Fruit fly (Drosophila melanogaster) whole organism, prepupa: ENCODE results near the gene Nthl1.

Experiments
- CG10631 ChIP-seq: fragments of 200-800 bp; sonication (Bioruptor generic); optimal IDR thresholded peaks from 2 replicates; lab custom pipeline; 2016; ENCODE audit warnings: missing biosample characterization, missing genetic modification characterization
- CG11294 ChIP-seq: fragments of 200-800 bp; sonication (Bioruptor generic); IDR thresholded peaks from 2 replicates; pipeline ENCODE4 v1.3.6; 2022; ENCODE audit warnings: missing biosample characterization, missing genetic modification characterization
- CG16779 ChIP-seq: fragments of 200-800 bp; sonication (Bioruptor generic); optimal IDR thresholded peaks from 3 replicates; lab custom pipeline; 2017; ENCODE audit warnings: missing biosample characterization, mild to moderate bottlenecking, missing genetic modification characterization
- CG4318 ChIP-seq: fragments of 200-800 bp; sonication (Bioruptor generic); optimal IDR thresholded peaks from 3 replicates; lab custom pipeline; 2017; ENCODE audit warnings: missing biosample characterization, mild to moderate bottlenecking, missing genetic modification characterization
- Ets96B ChIP-seq: fragments of 200-800 bp; optimal IDR thresholded peaks from 2 replicates; lab custom pipeline; 2019; ENCODE audit warnings: missing biosample characterization, mild to moderate bottlenecking, missing genetic modification characterization, moderate library complexity
- Lpt ChIP-seq: fragments of 200-800 bp; sonication (Bioruptor generic); optimal IDR thresholded peaks from 3 replicates; lab custom pipeline; 2016; ENCODE audit warnings: missing biosample characterization, missing genetic modification characterization
- OdsH ChIP-seq: fragments of 200-800 bp; sonication (Bioruptor generic); optimal IDR thresholded peaks from 3 replicates; lab custom pipeline; 2016; ENCODE audit warnings: missing biosample characterization, missing genetic modification characterization
- fd85E ChIP-seq: fragments of 200-800 bp; sonication (Bioruptor generic); optimal IDR thresholded peaks from 3 replicates; lab custom pipeline; 2016; ENCODE audit warnings: missing biosample characterization, missing genetic modification characterization
- pdm3 ChIP-seq: fragments of 200-800 bp; sonication (Bioruptor generic); optimal IDR thresholded peaks from 3 replicates; lab custom pipeline; 2016; ENCODE audit warnings: missing biosample characterization, missing genetic modification characterization
- salr ChIP-seq, 2 experiments: fragments of 200-800 bp; sonication (Bioruptor generic); optimal IDR thresholded peaks; 3 replicates each; lab custom pipeline; 2016 to 2018; ENCODE audit warnings: missing biosample characterization in 2 of 2, missing genetic modification characterization in 2 of 2, mild to moderate bottlenecking in 1 of 2
- ss ChIP-seq, 2 experiments: fragments of 200-800 bp; sonication (Bioruptor generic); optimal IDR thresholded peaks; 2 replicates in 1 of 2; 3 replicates in 1 of 2; lab custom pipeline; 2017 to 2018; ENCODE audit warnings: mild to moderate bottlenecking in 2 of 2, missing biosample characterization in 2 of 2, missing genetic modification characterization in 2 of 2, moderate library complexity in 1 of 2

dm6 chr2L:20937395-20937794 lies 9.7 kb upstream of the Nthl1 start:
- no peak for TF ChIP-seq CG16779 (tag; lab: Kevin White, UChicago)
- no peak for TF ChIP-seq pdm3
- no peak for TF ChIP-seq OdsH (GFP tag; lab: Kevin White, UChicago)
- no peak for TF ChIP-seq Ets96B (tag; lab: Kevin White, UChicago)
- no peak for TF ChIP-seq fd85E (GFP tag; lab: Kevin White, UChicago)
- TF ChIP-seq ss (GFP tag; optimal IDR thresholded peaks at IDR 0.05; lab: Kevin White, UChicago) = no peak
- no peak for TF ChIP-seq CG4318 (GFP tag; lab: Kevin White, UChicago)
- TF ChIP-seq Lpt (GFP tag; lab: Kevin White, UChicago) = no peak
- TF ChIP-seq CG11294 = no peak
- TF ChIP-seq salr (GFP tag; optimal IDR thresholded peaks at IDR 0.05; lab: Kevin White, UChicago) = no peak
- TF ChIP-seq CG10631 (GFP tag; lab: Kevin White, UChicago) = no peak
